Worm (Caenorhabditis elegans): ENCODE data around the gene F38A5.8.

The F38A5.8 gene

DNA sequence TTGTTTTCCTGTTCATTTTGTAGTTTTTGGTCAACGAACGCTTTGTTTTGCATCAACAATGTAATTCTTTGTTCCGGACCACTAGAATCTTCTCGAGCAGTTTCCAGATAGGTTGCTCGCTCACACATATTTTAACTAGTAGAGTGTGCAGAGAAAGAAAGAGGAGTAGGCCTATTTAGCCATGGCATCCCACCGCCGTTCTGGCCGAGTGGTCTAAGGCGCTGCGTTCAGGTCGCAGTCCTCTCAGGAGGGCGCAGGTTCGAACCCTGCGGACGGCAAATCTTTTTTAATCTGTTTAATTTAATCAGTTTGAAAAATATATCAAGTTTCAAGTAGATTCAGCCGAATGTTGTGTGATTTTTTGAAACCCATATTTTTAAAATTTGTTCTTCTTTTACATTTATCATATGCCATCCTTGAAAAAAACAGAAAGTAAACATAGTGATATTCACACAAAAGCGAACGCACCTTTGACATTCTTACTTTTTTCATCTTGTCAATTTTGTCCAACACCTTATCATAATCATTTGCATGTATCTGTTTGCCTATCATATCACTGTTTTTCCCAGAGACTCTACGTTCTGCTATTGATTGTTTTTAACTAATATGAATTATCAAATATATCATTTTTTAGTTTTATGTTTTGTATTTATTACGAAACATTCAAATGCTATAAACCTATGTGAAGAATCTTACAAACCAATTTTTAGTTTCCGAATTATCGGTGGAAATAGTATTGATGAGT lies 42.8 kb upstream of the F38A5.8 start, which contains the start of gene try-3 (continued):
- TF ChIP-seq pqm-1 (tag; optimal IDR thresholded peaks at IDR 0.05) (no peak), Y48G9A.11 (GFP tag; IDR thresholded peaks at IDR 0.05) (peak; percentile 76), madf-9 (GFP tag; conservative IDR thresholded peaks at IDR 0.05) (peak; percentile 80), lin-39 (tag; optimal IDR thresholded peaks at IDR 0.05) (no peak), F49E8.2 (tag; optimal IDR thresholded peaks at IDR 0.05; ENCODE audit: borderline replicate concordance) (peak; percentile 57), hlh-30 (tag; optimal IDR thresholded peaks at IDR 0.05; ENCODE audit: insufficient read depth) (peak; percentile 68), mxl-2 (GFP tag; conservative IDR thresholded peaks at IDR 0.05) (0 out of 2 replicates have a peak, but pooled peaks have one; percentile 16), mxl-3 (GFP tag; optimal IDR thresholded peaks at IDR 0.05) (peak; percentile 49), dmd-8 (GFP tag; IDR thresholded peaks at IDR 0.05) (peak; percentile 73; the same call in 1 of the 2 replicates), nhr-28 (tag; optimal IDR thresholded peaks at IDR 0.05) (peak; percentile 52), sdz-12 (GFP tag; optimal IDR thresholded peaks at IDR 0.05) (peak; percentile 57), daf-19 (GFP tag; conservative IDR thresholded peaks at IDR 0.05) (no peak), nhr-10 (tag; optimal IDR thresholded peaks at IDR 0.05) (peak; percentile 27), Y105C5A.15 (GFP tag; IDR thresholded peaks at IDR 0.05) (peak; percentile 87), egl-27 (tag; optimal IDR thresholded peaks at IDR 0.05) (no peak), lin-13 (GFP tag; optimal IDR thresholded peaks at IDR 0.05) (peak; percentile 41), Y75B8A.6 (GFP tag; IDR thresholded peaks at IDR 0.05) (peak; percentile 71; the same call in 1 of the 2 replicates), ctbp-1 (GFP tag; IDR thresholded peaks at IDR 0.05) (peak; percentile 91), snpc-1.2 (GFP tag; IDR thresholded peaks at IDR 0.05) (peak; percentile 98), set-16 (GFP tag; IDR thresholded peaks at IDR 0.05) (no peak; the same call in none of the 2 replicates), ces-1 (GFP tag; optimal IDR thresholded peaks at IDR 0.05) (no peak), dmd-9 (GFP tag; IDR thresholded peaks at IDR 0.05) (peak; percentile 64; the same call in 1 of the 2 replicates), nhr-42 (GFP tag; IDR thresholded peaks at IDR 0.05) (peak; percentile 71; the same call in 1 of the 2 replicates), ztf-11 (tag; optimal IDR thresholded peaks at IDR 0.05) (no peak), mep-1 (tag; optimal IDR thresholded peaks at IDR 0.05) (peak; percentile 82), madf-5 (GFP tag; IDR thresholded peaks at IDR 0.05) (peak in 1 of 2 experiments; percentile 82; a peak in 1 of 4 replicates), nhr-237 (tag; optimal IDR thresholded peaks at IDR 0.05) (no peak), mes-2 (tag; optimal IDR thresholded peaks at IDR 0.05; ENCODE audit: poor library complexity, severe bottlenecking) (peak; percentile 85), egl-43 (GFP tag; IDR thresholded peaks at IDR 0.05) (no peak), F26F4.8 (GFP tag; conservative IDR thresholded peaks at IDR 0.05) (peak; percentile 76), lir-3 (tag; optimal IDR thresholded peaks at IDR 0.05) (no peak), php-3 (GFP tag; IDR thresholded peaks at IDR 0.05) (0 out of 2 replicates have a peak, but pooled peaks have one; percentile 12), unc-39 (tag; optimal IDR thresholded peaks at IDR 0.05) (no peak), lsy-2 (tag; optimal IDR thresholded peaks at IDR 0.05) (peak in 1 of 2 experiments; percentile 67), nhr-11 (tag; optimal IDR thresholded peaks at IDR 0.05) (no peak), duxl-1 (tag; optimal IDR thresholded peaks at IDR 0.05; ENCODE audit: poor library complexity) (peak; percentile 71), daf-8 (GFP tag; IDR thresholded peaks at IDR 0.05) (0 out of 2 replicates have a peak, but pooled peaks have one; percentile 15), ZK337.2 (GFP tag; IDR thresholded peaks at IDR 0.05) (0 out of 2 replicates have a peak, but pooled peaks have one; percentile 14), aha-1 (tag) (peak; percentile 58), dpl-1 (GFP tag; optimal IDR thresholded peaks at IDR 0.05) (peak; percentile 49), ceh-20 (GFP tag; IDR thresholded peaks at IDR 0.05) (peak; percentile 60; the same call in 1 of the 2 replicates), ceh-28 (tag; optimal IDR thresholded peaks at IDR 0.05) (no peak), unc-62 (GFP tag; optimal IDR thresholded peaks at IDR 0.05 in 1 of 2) (no peak), unc-62 (tag; optimal IDR thresholded peaks at IDR 0.05) (no peak), hlh-11 (tag; optimal IDR thresholded peaks at IDR 0.05) (peak; percentile 72), spr-3 (GFP tag; optimal IDR thresholded peaks at IDR 0.05) (peak; percentile 0), nhr-76 (tag; optimal IDR thresholded peaks at IDR 0.05) (no peak), mdt-29 (GFP tag; IDR thresholded peaks at IDR 0.05) (peak; percentile 78), daf-12 (tag; optimal IDR thresholded peaks at IDR 0.05) (no peak)
